Worm (Caenorhabditis elegans) whole organism, L4 larva: ENCODE data around the gene K01D12.9.

Experiments
- D1046.2 ChIP-seq: fragments of 200-800 bp; sonication (Bioruptor generic); IDR thresholded peaks from 2 replicates; pipeline ENCODE4 v1.3.6; 2022; ENCODE audit warnings: missing genetic modification characterization, missing compliant biosample characterization
- F49E8.2 ChIP-seq: sonication (generic microtip); optimal IDR thresholded peaks from 2 replicates; lab custom pipeline; 2016; ENCODE audit warnings: missing compliant biosample characterization, mild to moderate bottlenecking, missing genetic modification characterization, borderline replicate concordance
- arid-1 ChIP-seq: fragments of 200-800 bp; sonication (Bioruptor generic); conservative IDR thresholded peaks from 2 replicates; pipeline ENCODE4 v1.3.6; 2022; ENCODE audit warnings: missing genetic modification reagents, missing genetic modification characterization, missing compliant biosample characterization
- ceh-82 ChIP-seq: sonication (generic microtip); optimal IDR thresholded peaks from 2 replicates; lab custom pipeline; 2017; ENCODE audit warnings: missing biosample characterization, missing genetic modification characterization
- mep-1 ChIP-seq: fragments of 150-350 bp; sonication (generic microtip); optimal IDR thresholded peaks from 3 replicates; lab custom pipeline; 2014; ENCODE audit warnings: missing biosample characterization, missing genetic modification characterization
- nhr-25 ChIP-seq: sonication (generic microtip); optimal IDR thresholded peaks from 2 replicates; lab custom pipeline; 2017; ENCODE audit warnings: missing genetic modification characterization, mild to moderate bottlenecking, missing compliant biosample characterization, antibody characterized with exemption, moderate library complexity, borderline replicate concordance; ENCODE audit not compliant: insufficient read depth

ce11 chrV:12433717-12434116, 29.3 kb upstream of the K01D12.9 start, which contains the start of gene srh-25:
- TF ChIP-seq mep-1 (tag; lab: Kevin White, UChicago) (no peak), D1046.2 (GFP tag; lab: Robert Waterston, UW) (no peak), ceh-82 (tag; lab: Kevin White, UChicago) (no peak), arid-1 (GFP tag; lab: Robert Waterston, UW) (no peak), nhr-25 (tag; lab: Kevin White, UChicago) (no peak), F49E8.2 (tag; lab: Kevin White, UChicago) (no peak)
